Fruit fly (Drosophila melanogaster): ENCODE data around the gene ApepP.

The ApepP gene

DNA sequence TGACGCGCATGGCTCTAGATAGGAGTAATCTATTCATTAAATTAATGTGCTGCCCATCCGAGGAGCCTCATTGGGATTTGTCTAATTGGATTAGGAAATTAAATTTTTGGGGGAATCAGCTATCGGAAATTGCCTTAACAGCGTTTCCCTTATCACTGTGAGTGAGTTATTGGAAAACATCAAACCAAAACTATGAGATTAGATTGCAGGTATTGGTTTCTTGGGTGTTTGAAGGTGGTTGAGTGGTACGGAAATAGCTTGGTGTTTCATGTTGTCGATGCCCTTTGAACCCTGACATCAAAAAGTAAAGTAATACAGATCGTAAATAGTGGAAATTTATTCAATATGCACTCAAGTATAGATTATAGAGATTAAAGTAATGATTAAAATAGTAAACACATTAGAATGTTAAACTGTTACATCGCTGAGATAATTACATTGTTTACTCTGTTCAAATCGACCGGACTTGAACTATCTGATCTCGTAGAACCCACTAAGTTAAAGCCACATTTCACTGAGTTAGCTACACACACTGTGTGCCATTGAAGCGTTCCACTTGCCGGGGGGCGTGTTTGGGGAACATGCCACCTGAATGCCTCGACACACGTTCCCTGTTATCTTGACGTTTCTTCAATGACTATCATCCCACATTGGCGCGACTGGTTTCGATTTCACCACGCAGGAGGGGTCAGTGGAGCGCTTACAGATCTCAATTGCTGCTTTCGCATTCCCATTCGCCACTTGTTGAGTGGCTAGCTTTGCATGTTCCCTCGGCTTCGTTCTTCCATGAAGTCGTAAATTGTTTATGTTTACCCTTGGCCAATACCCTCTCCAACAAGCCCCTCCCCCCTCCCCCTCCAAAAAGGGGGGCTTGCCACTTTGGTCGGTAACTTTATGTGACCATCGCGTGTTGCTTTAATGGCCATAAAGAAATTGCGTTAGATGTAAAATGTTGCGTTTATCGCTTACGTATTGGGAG is 27.1 kb downstream of the ApepP start (continued):
- TF ChIP-seq vnd (GFP tag; IDR thresholded peaks at IDR 0.05; ENCODE audit: partially characterized antibody) (no peak), peb (GFP tag; IDR thresholded peaks at IDR 0.05) (no peak), exex (tag; optimal IDR thresholded peaks at IDR 0.05) (peak; percentile 98), CG15073 (GFP tag; optimal IDR thresholded peaks at IDR 0.05) (no peak), Ets97D (GFP tag; optimal IDR thresholded peaks at IDR 0.05) (no peak), sima (GFP tag; optimal IDR thresholded peaks at IDR 0.05) (no peak), CG10565 (GFP tag; optimal IDR thresholded peaks at IDR 0.05) (no peak), pita (GFP tag; optimal IDR thresholded peaks at IDR 0.05) (no peak), Drgx (GFP tag; IDR thresholded peaks at IDR 0.05) (peak; percentile 17; the same call in 1 of the 2 replicates), CG2116 (GFP tag; optimal IDR thresholded peaks at IDR 0.05) (no peak), sna (GFP tag; IDR thresholded peaks at IDR 0.05; ENCODE audit: partially characterized antibody) (no peak), NC2α (GFP tag; optimal IDR thresholded peaks at IDR 0.05) (no peak), ham (GFP tag; IDR thresholded peaks at IDR 0.05) (0 out of 2 replicates have a peak, but pooled peaks have one; percentile 40), fd96Cb (tag; optimal IDR thresholded peaks at IDR 0.05) (no peak), NK7.1 (GFP tag; optimal IDR thresholded peaks at IDR 0.05) (no peak), otp (GFP tag; IDR thresholded peaks at IDR 0.05) (0 out of 3 replicates have a peak, but pooled peaks have one; percentile 32), ci (GFP tag; IDR thresholded peaks at IDR 0.05) (peak; percentile 47; the same call in 2 of the 3 replicates), MBD-R2 (GFP tag; IDR thresholded peaks at IDR 0.05) (no peak), grn (GFP tag; optimal IDR thresholded peaks at IDR 0.05) (peak; percentile 58), CG15269 (tag; optimal IDR thresholded peaks at IDR 0.05) (peak; percentile 2), chn (GFP tag; optimal IDR thresholded peaks at IDR 0.05) (no peak), CG2120 (GFP tag; optimal IDR thresholded peaks at IDR 0.05) (peak; percentile 25), CG31441 (GFP tag; IDR thresholded peaks at IDR 0.05) (no peak), CG7987 (GFP tag; optimal IDR thresholded peaks at IDR 0.05) (no peak), CG14441 (GFP tag; IDR thresholded peaks at IDR 0.05) (no peak), HHEX (GFP tag; optimal IDR thresholded peaks at IDR 0.05) (peak; percentile 28), mam (GFP tag; optimal IDR thresholded peaks at IDR 0.05) (no peak), pzg (GFP tag; optimal IDR thresholded peaks at IDR 0.05) (no peak), Myb (GFP tag; optimal IDR thresholded peaks at IDR 0.05) (no peak), TFAM (GFP tag; optimal IDR thresholded peaks at IDR 0.05) (no peak), Abd-B (GFP tag; optimal IDR thresholded peaks at IDR 0.05) (peak; percentile 42), crol (GFP tag; IDR thresholded peaks at IDR 0.05) (peak; percentile 85), Mes4 (GFP tag; optimal IDR thresholded peaks at IDR 0.05) (no peak), GATAe (GFP tag; conservative IDR thresholded peaks at IDR 0.05) (peak; percentile 34; the same call in 1 of the 2 replicates), D19A (tag; optimal IDR thresholded peaks at IDR 0.05) (no peak), CG9932 (GFP tag; IDR thresholded peaks at IDR 0.05) (no peak), CG2875 (GFP tag; optimal IDR thresholded peaks at IDR 0.05) (no peak), CG34376 (GFP tag; optimal IDR thresholded peaks at IDR 0.05) (peak; percentile 84), CHES-1-like (GFP tag; optimal IDR thresholded peaks at IDR 0.05) (peak; percentile 14), Hey (tag; optimal IDR thresholded peaks at IDR 0.05) (peak; percentile 11), lilli (GFP tag; optimal IDR thresholded peaks at IDR 0.05) (no peak), ftz-f1 (GFP tag; optimal IDR thresholded peaks at IDR 0.05) (peak; percentile 30), Ssrp (tag; optimal IDR thresholded peaks at IDR 0.05) (no peak), Rx (GFP tag; IDR thresholded peaks at IDR 0.05) (no peak), fru (optimal IDR thresholded peaks at IDR 0.05) (no peak), CG3163 (GFP tag; optimal IDR thresholded peaks at IDR 0.05) (no peak), CG15011 (GFP tag; optimal IDR thresholded peaks at IDR 0.05) (no peak), Pdp1 (GFP tag; optimal IDR thresholded peaks at IDR 0.05) (peak in 1 of 2 experiments; percentile 61), wek (GFP tag; optimal IDR thresholded peaks at IDR 0.05) (no peak)
